Worm (Caenorhabditis elegans) whole organism, L2 larva: ENCODE results near the gene math-40.

Experiments used
- lsy-2 ChIP-seq, 2 experiments: fragments of 150-350 bp in 1 of 2; sonication (generic microtip) in 1 of 2; optimal IDR thresholded peaks; 2 replicates each; lab custom pipeline; 2014 to 2017; ENCODE audit warnings: missing biosample characterization in 2 of 2, missing genetic modification characterization in 2 of 2
- nhr-10 ChIP-seq: sonication (generic microtip); optimal IDR thresholded peaks from 2 replicates; lab custom pipeline; 2017; ENCODE audit warnings: missing biosample characterization, missing genetic modification characterization

DNA sequence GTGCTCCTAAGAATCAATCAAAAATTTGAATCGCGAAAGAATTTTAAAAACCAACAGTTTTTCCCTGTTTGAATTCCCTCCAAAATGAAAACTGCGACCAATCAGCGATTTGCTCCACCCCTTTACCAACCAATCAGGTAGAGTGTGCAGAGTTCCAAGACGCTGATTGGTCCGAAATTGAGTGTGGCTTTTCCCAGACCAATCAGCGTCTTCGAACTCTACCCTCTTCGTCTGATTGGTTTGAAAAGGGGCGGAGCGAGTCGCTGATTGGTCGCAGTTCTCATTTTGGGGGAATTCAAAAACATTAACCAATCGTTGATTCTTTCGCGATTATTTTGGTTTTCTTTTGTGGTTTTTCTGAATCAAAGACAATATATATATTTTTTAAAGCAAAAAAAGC, 14.1 kb downstream of the math-40 start:
- TF ChIP-seq nhr-10, result no peak
- no peak for TF ChIP-seq lsy-2 (tag; optimal IDR thresholded peaks at IDR 0.05; lab: Kevin White, UChicago)
